Worm (Caenorhabditis elegans) whole organism, L3 larva: Measurements from ENCODE around the gene nhr-107.
A peak's percentile ranks its signal among the peaks of the same experiment; 100 is the strongest.

Source experiments
- R02D3.7 ChIP-seq: fragments of 150-350 bp; optimal IDR thresholded peaks from 2 replicates; lab custom pipeline; 2014; ENCODE audit warnings: missing biosample characterization, missing genetic modification characterization
- aly-2 ChIP-seq: fragments of 150-350 bp; optimal IDR thresholded peaks from 2 replicates; lab custom pipeline; 2014; ENCODE audit warnings: missing biosample characterization, missing genetic modification characterization
- ama-1 ChIP-seq: fragments of 150-350 bp; optimal IDR thresholded peaks from 2 replicates; lab custom pipeline; 2018
- ceh-16 ChIP-seq: sonication (generic microtip); optimal IDR thresholded peaks from 2 replicates; lab custom pipeline; 2017; ENCODE audit warnings: missing biosample characterization, missing genetic modification characterization
- ceh-28 ChIP-seq: fragments of 150-350 bp; optimal IDR thresholded peaks from 2 replicates; lab custom pipeline; 2014; ENCODE audit warnings: missing biosample characterization, missing genetic modification reagents, missing genetic modification characterization
- ceh-9 ChIP-seq: sonication (generic microtip); optimal IDR thresholded peaks from 2 replicates; lab custom pipeline; 2018; ENCODE audit warnings: missing biosample characterization, missing genetic modification characterization
- daf-12 ChIP-seq: fragments of 150-350 bp; optimal IDR thresholded peaks from 2 replicates; lab custom pipeline; 2014; ENCODE audit warnings: missing biosample characterization, missing genetic modification reagents, missing genetic modification characterization
- egl-27 ChIP-seq: sonication (generic microtip); optimal IDR thresholded peaks from 4 replicates; lab custom pipeline; 2017; ENCODE audit warnings: missing biosample characterization, missing genetic modification reagents, missing genetic modification characterization
- egl-5 ChIP-seq: fragments of 150-350 bp; optimal IDR thresholded peaks from 2 replicates; lab custom pipeline; 2017; ENCODE audit warnings: missing biosample characterization, missing genetic modification reagents, missing genetic modification characterization, inconsistent platforms
- elt-2 ChIP-seq: sonication (generic microtip); optimal IDR thresholded peaks from 2 replicates; lab custom pipeline; 2016; ENCODE audit warnings: missing genetic modification reagents, mild to moderate bottlenecking, missing genetic modification characterization, missing compliant biosample characterization
- elt-3 ChIP-seq, 3 experiments: fragments of 150-350 bp in 1 of 3; sonication (generic microtip) in 2 of 3; optimal IDR thresholded peaks; 2 replicates in 2 of 3; 4 replicates in 1 of 3; lab custom pipeline; 2014 to 2017; ENCODE audit warnings: missing biosample characterization in 3 of 3, missing genetic modification characterization in 3 of 3
- fkh-10 ChIP-seq: sonication (generic microtip); optimal IDR thresholded peaks from 2 replicates; lab custom pipeline; 2017; ENCODE audit warnings: missing biosample characterization, missing genetic modification reagents, missing genetic modification characterization
- fkh-2 ChIP-seq: fragments of 150-350 bp; optimal IDR thresholded peaks from 2 replicates; lab custom pipeline; 2014; ENCODE audit warnings: missing biosample characterization, missing genetic modification reagents, missing genetic modification characterization
- fos-1 ChIP-seq: fragments of 150-350 bp; optimal IDR thresholded peaks from 2 replicates; lab custom pipeline; 2014; ENCODE audit warnings: missing biosample characterization, missing genetic modification characterization
- hmg-11 ChIP-seq: sonication (generic microtip); optimal IDR thresholded peaks from 2 replicates; lab custom pipeline; 2016; ENCODE audit warnings: missing genetic modification characterization, missing compliant biosample characterization
- jun-1 ChIP-seq: fragments of 150-350 bp; optimal IDR thresholded peaks from 2 replicates; lab custom pipeline; 2014; ENCODE audit warnings: missing biosample characterization, missing genetic modification reagents, missing genetic modification characterization
- lin-39 ChIP-seq: fragments of 150-350 bp; optimal IDR thresholded peaks from 2 replicates; lab custom pipeline; 2018; ENCODE audit warnings: missing biosample characterization, missing genetic modification reagents, missing genetic modification characterization
- mml-1 ChIP-seq: fragments of 150-350 bp; sonication (generic microtip); optimal IDR thresholded peaks from 3 replicates; lab custom pipeline; 2014; ENCODE audit warnings: missing biosample characterization, missing genetic modification characterization
- nfya-1 ChIP-seq: sonication (generic microtip); optimal IDR thresholded peaks from 2 replicates; lab custom pipeline; 2017; ENCODE audit warnings: missing genetic modification characterization, mild to moderate bottlenecking, missing compliant biosample characterization, antibody characterized with exemption, moderate library complexity; ENCODE audit not compliant: insufficient read depth
- nhr-11 ChIP-seq: fragments of 150-350 bp; optimal IDR thresholded peaks from 2 replicates; lab custom pipeline; 2014; ENCODE audit warnings: missing biosample characterization, missing genetic modification characterization
- nhr-12 ChIP-seq: fragments of 150-350 bp; optimal IDR thresholded peaks from 2 replicates; lab custom pipeline; 2014; ENCODE audit warnings: missing biosample characterization, missing genetic modification characterization
- nhr-23 ChIP-seq: fragments of 150-350 bp; optimal IDR thresholded peaks from 2 replicates; lab custom pipeline; 2014; ENCODE audit warnings: missing biosample characterization, missing genetic modification reagents, missing genetic modification characterization
- nhr-237 ChIP-seq: fragments of 150-350 bp; optimal IDR thresholded peaks from 2 replicates; lab custom pipeline; 2014; ENCODE audit warnings: missing biosample characterization, missing genetic modification characterization
- nhr-25 ChIP-seq: sonication (generic microtip); optimal IDR thresholded peaks from 2 replicates; lab custom pipeline; 2017; ENCODE audit warnings: missing biosample characterization, missing genetic modification characterization
- nhr-28 ChIP-seq: fragments of 150-350 bp; optimal IDR thresholded peaks from 2 replicates; lab custom pipeline; 2014; ENCODE audit warnings: missing biosample characterization, missing genetic modification characterization
- nhr-43 ChIP-seq: sonication (generic microtip); optimal IDR thresholded peaks from 2 replicates; lab custom pipeline; 2016; ENCODE audit warnings: mild to moderate bottlenecking, missing genetic modification characterization, missing compliant biosample characterization; ENCODE audit not compliant: poor library complexity, severe bottlenecking
- nhr-76 ChIP-seq: fragments of 150-350 bp; sonication (generic microtip); optimal IDR thresholded peaks from 5 replicates; lab custom pipeline; 2014; ENCODE audit warnings: missing biosample characterization, missing genetic modification characterization
- pha-4 ChIP-seq: fragments of 150-350 bp; optimal IDR thresholded peaks from 2 replicates; lab custom pipeline; 2014; ENCODE audit warnings: missing biosample characterization, missing genetic modification reagents, missing genetic modification characterization
- pqm-1 ChIP-seq: fragments of 150-350 bp; optimal IDR thresholded peaks from 2 replicates; lab custom pipeline; 2017; ENCODE audit warnings: missing biosample characterization, missing genetic modification characterization, inconsistent platforms
- sea-2 ChIP-seq: fragments of 150-350 bp; sonication (generic microtip); optimal IDR thresholded peaks from 4 replicates; lab custom pipeline; 2014; ENCODE audit warnings: missing biosample characterization, missing genetic modification reagents, missing genetic modification characterization
- skn-1 ChIP-seq: fragments of 150-350 bp; optimal IDR thresholded peaks from 2 replicates; lab custom pipeline; 2014; ENCODE audit warnings: missing biosample characterization, missing genetic modification characterization
- snpc-4 ChIP-seq: fragments of 150-350 bp; optimal IDR thresholded peaks from 2 replicates; lab custom pipeline; 2014; ENCODE audit warnings: missing biosample characterization, missing genetic modification characterization
- tbx-2 ChIP-seq: sonication (generic microtip); optimal IDR thresholded peaks from 2 replicates; lab custom pipeline; 2016; ENCODE audit warnings: mild to moderate bottlenecking, missing genetic modification characterization, missing compliant biosample characterization
- unc-39 ChIP-seq: sonication (generic microtip); optimal IDR thresholded peaks from 4 replicates; lab custom pipeline; 2017; ENCODE audit warnings: missing biosample characterization, missing genetic modification characterization
- zag-1 ChIP-seq: fragments of 150-350 bp; optimal IDR thresholded peaks from 2 replicates; lab custom pipeline; 2014; ENCODE audit warnings: missing biosample characterization, missing genetic modification characterization
- ztf-11 ChIP-seq: fragments of 150-350 bp; optimal IDR thresholded peaks from 2 replicates; lab custom pipeline; 2014; ENCODE audit warnings: missing biosample characterization, missing genetic modification characterization

Gene nhr-107

ce11 chrV:7007307-7007706, 10.4 kb upstream of the nhr-107 start, which contains the start of gene drd-10:
TSS of gene drd-10 (plus strand) at chrV:7007607.
- TF ChIP-seq daf-12 (tag; lab: Kevin White, UChicago) (no peak), lin-39 (tag; lab: Kevin White, UChicago) (no peak), nhr-23 (no peak), nhr-28 (tag; lab: Kevin White, UChicago) (no peak), ceh-9 (tag; lab: Kevin White, UChicago) (no peak), ceh-16 (tag; lab: Kevin White, UChicago) (no peak), skn-1 (tag; lab: Kevin White, UChicago) (no peak), snpc-4 (tag; lab: Kevin White, UChicago) (no peak), mml-1 (tag; lab: Kevin White, UChicago) (no peak), egl-27 (tag; lab: Kevin White, UChicago) (no peak), nhr-12 (tag; lab: Kevin White, UChicago) (no peak), ama-1 (lab: Kevin White, UChicago) (no peak), nhr-25 (tag; lab: Kevin White, UChicago) (no peak), ztf-11 (tag; lab: Kevin White, UChicago) (no peak), zag-1 (tag; lab: Kevin White, UChicago) (no peak), unc-39 (tag; lab: Kevin White, UChicago) (no peak), fos-1 (no peak), nhr-76 (no peak), sea-2 (GFP tag; lab: Kevin White, UChicago) (no peak)

ce11 chrV:7005964-7006363, 9.1 kb upstream of the nhr-107 start, which contains the start of gene spig-10:
TSS of gene spig-10 (plus strand) at chrV:7006264.
- TF ChIP-seq nhr-237 (tag; lab: Kevin White, UChicago) (no peak), fos-1 (no peak), sea-2 (GFP tag; lab: Kevin White, UChicago) (no peak), egl-5 (tag; lab: Kevin White, UChicago) (no peak), aly-2 (tag; lab: Kevin White, UChicago) (no peak), ceh-16 (tag; lab: Kevin White, UChicago) (no peak), nhr-11 (tag; lab: Kevin White, UChicago) (no peak), nhr-25 (tag; lab: Kevin White, UChicago) (no peak), ceh-28 (no peak), elt-2 (tag; lab: Kevin White, UChicago) (no peak), zag-1 (tag; lab: Kevin White, UChicago) (no peak), fkh-2 (tag; lab: Kevin White, UChicago) (no peak), elt-3 (tag; optimal IDR thresholded peaks at IDR 0.05; lab: Kevin White, UChicago) (no peak), ama-1 (lab: Kevin White, UChicago) (no peak), nfya-1 (no peak), nhr-12 (tag; lab: Kevin White, UChicago) (no peak), ztf-11 (tag; lab: Kevin White, UChicago) (no peak), egl-27 (tag; lab: Kevin White, UChicago) (no peak), tbx-2 (tag; lab: Kevin White, UChicago) (no peak), daf-12 (tag; lab: Kevin White, UChicago) (no peak)

ce11 chrV:7003850-7004249, 7.0 kb upstream of the nhr-107 start, which contains the start of gene srab-4:
TSS of gene srab-4 (plus strand) at chrV:7004150.
- TF ChIP-seq aly-2 (tag; lab: Kevin White, UChicago) (no peak), hmg-11 (tag; lab: Kevin White, UChicago) (no peak), elt-3 (tag; optimal IDR thresholded peaks at IDR 0.05; lab: Kevin White, UChicago) (no peak), ztf-11 (tag; lab: Kevin White, UChicago) (no peak)
- TF ChIP-seq, all 47 proteins: peak for 0

- TF ChIP-seq elt-2 (tag; lab: Kevin White, UChicago), result peak; percentile 40
- TF ChIP-seq jun-1 (tag; lab: Kevin White, UChicago), result no peak
Observed at ce11 chrV:7000734-7001133, 3.8 kb upstream of the nhr-107 start.

- TF ChIP-seq elt-3 (tag; optimal IDR thresholded peaks at IDR 0.05; lab: Kevin White, UChicago) (no peak), egl-27 (tag; lab: Kevin White, UChicago) (no peak), nhr-25 (tag; lab: Kevin White, UChicago) (peak; percentile 16), fkh-10 (GFP tag; lab: Kevin White, UChicago) (no peak), nhr-76 (peak; percentile 57), elt-2 (tag; lab: Kevin White, UChicago) (peak; percentile 66), nhr-43 (tag; lab: Kevin White, UChicago) (peak; percentile 5), nhr-23 (no peak), nfya-1 (peak; percentile 14), pqm-1 (tag; lab: Kevin White, UChicago) (peak; percentile 56), ceh-9 (tag; lab: Kevin White, UChicago) (no peak), nhr-28 (tag; lab: Kevin White, UChicago) (no peak), R02D3.7 (no peak), pha-4 (tag; lab: Kevin White, UChicago) (peak; percentile 84)
- TF ChIP-seq, all 47 proteins: peak for 7
Observed at ce11 chrV:6998303-6998884, 1.5 kb upstream of the nhr-107 start, which contains the start of gene nhr-42. TSS of gene nhr-42 (plus strand) at chrV:6998819.
